Fruit fly (Drosophila melanogaster) whole organism: ENCODE measurements around the gene dbr.

ENCODE experiments used
- CG8478 ChIP-seq: fragments of >200 bp; optimal IDR thresholded peaks from 2 replicates; lab custom pipeline; 2018; ENCODE audit warnings: inconsistent platforms
- usp ChIP-seq: fragments of >200 bp; optimal IDR thresholded peaks from 2 replicates; lab custom pipeline; 2017; ENCODE audit warnings: missing biosample characterization, missing genetic modification characterization, mixed read lengths

DNA sequence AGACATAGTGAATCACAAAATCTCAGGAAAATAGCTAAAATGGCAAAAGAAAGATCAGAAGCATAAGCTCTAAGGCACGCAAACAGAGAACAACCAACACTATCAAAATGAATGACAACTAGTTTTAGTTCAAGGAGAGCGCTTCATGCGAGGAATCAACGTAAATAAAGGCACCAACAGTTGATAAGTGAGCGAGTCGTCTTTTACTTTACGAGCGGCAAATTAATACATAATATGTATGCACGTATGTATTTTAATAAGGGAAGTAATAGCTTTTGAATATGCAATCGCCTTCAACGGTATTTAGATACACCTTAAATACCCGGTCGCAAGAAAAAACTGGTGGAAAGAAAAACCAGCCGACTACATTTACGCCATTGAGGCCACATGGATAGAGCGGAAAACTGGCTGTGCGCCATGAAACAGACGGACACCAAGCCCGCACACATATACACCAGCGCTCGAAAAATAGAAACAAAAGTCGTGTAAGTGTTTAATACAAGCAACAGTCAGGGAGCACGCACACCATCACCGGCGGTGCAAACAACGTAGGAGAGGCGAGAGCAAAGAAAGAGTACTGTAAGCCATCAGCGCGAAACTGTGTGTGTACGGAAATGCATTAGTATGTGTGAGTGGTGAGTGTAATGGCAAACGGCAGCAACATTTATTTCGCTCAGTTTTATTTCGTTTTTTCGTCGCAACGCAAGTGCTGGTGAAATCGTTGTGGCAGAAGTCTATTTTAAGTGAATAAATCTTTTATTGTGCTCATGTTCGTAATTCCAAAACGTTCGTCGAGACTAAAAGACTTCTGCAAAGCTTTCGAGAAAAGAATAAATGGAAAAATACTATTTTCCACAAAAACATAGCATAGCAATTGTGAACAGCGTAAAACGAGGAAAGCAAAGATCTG is at the start of gene dbr:
- TF ChIP-seq usp (GFP tag; lab: Kevin White, UChicago) = no peak
- peak; percentile 73 for TF ChIP-seq CG8478 (lab: Kevin White, UChicago)
